Fruit fly (Drosophila melanogaster): ENCODE results near the gene CG18259.
A peak's percentile ranks its signal among the peaks of the same experiment; 100 is the strongest.

The CG18259 gene

DNA sequence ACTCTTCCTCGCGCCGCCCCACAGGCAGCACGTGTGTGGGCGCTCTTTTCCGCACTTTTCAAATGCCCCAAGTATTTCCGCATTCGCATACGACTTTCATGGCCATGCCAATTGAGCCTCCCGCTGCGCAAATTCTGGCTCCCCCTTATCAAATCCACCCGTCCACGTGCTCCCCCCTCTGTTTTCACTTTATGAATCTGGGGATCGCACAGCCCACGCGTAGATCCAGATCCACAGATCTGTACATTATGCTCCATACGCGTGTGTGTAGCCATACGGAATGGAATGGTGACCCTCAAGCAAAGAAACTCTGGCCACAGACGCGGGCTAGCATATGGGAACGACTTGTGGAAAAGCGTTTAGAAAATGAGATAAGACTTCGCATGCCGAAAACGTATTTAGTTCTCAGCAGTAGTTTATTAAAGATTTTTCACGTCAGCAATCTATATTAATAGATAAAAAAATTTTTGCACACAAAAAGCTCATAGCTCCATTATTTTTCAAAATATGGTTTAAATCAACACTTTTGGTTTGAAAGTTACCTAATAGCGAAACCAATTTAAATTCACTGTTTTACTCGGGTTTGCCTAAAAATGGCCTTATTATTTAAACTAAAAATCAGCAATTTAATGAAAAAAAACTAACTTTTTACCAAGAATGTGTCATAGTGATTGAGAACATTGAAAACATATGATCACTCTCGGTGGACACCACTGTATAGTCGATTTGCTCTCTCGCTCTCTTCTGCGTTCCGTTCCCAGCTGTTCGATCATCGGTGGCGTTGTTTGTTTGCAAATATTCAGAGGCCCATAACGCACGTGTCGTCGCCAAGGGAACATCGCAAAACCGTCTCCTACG is 6.3 kb upstream of the CG18259 start (continued):
- TF ChIP-seq az2 (GFP tag; optimal IDR thresholded peaks at IDR 0.05) (peak; percentile 44), CG4282 (GFP tag; optimal IDR thresholded peaks at IDR 0.05) (no peak), emc (GFP tag; optimal IDR thresholded peaks at IDR 0.05) (no peak), ap (GFP tag; IDR thresholded peaks at IDR 0.05) (no peak), Ets97D (GFP tag; optimal IDR thresholded peaks at IDR 0.05) (peak; percentile 21), vfl (GFP tag; optimal IDR thresholded peaks at IDR 0.05) (no peak), Meics (GFP tag; optimal IDR thresholded peaks at IDR 0.05) (peak; percentile 85), peb (GFP tag; IDR thresholded peaks at IDR 0.05) (no peak), CG10543 (GFP tag; optimal IDR thresholded peaks at IDR 0.05) (peak; percentile 60), Jarid2 (GFP tag; optimal IDR thresholded peaks at IDR 0.05) (peak; percentile 14), CG2116 (GFP tag; optimal IDR thresholded peaks at IDR 0.05) (peak; percentile 22), Gsc (GFP tag; IDR thresholded peaks at IDR 0.05) (no peak), scrt (GFP tag; optimal IDR thresholded peaks at IDR 0.05) (no peak), psq (GFP tag; optimal IDR thresholded peaks at IDR 0.05) (no peak), MTF-1 (GFP tag; optimal IDR thresholded peaks at IDR 0.05; ENCODE audit: borderline replicate concordance) (no peak), CG13123 (GFP tag; optimal IDR thresholded peaks at IDR 0.05) (no peak), sisA (GFP tag; IDR thresholded peaks at IDR 0.05) (0 out of 2 replicates have a peak, but pooled peaks have one; percentile 19), Usf (GFP tag; optimal IDR thresholded peaks at IDR 0.05) (peak; percentile 37), CG3726 (GFP tag; IDR thresholded peaks at IDR 0.05) (no peak), slp2 (GFP tag; optimal IDR thresholded peaks at IDR 0.05) (no peak), CG12104 (GFP tag; optimal IDR thresholded peaks at IDR 0.05) (peak; percentile 25), CG3847 (GFP tag; IDR thresholded peaks at IDR 0.05) (peak; percentile 27; the same call in 1 of the 2 replicates), ind (GFP tag; optimal IDR thresholded peaks at IDR 0.05) (peak; percentile 46), unc-4 (GFP tag; IDR thresholded peaks at IDR 0.05; ENCODE audit: partially characterized antibody) (no peak), Doc3 (GFP tag; IDR thresholded peaks at IDR 0.05; ENCODE audit: partially characterized antibody) (no peak), chif (GFP tag; optimal IDR thresholded peaks at IDR 0.05) (peak; percentile 37 to 41), gro (GFP tag; optimal IDR thresholded peaks at IDR 0.05) (peak; percentile 1), CG1602 (GFP tag; optimal IDR thresholded peaks at IDR 0.05) (peak; percentile 36), schlank (tag; optimal IDR thresholded peaks at IDR 0.05) (no peak), D19B (GFP tag; optimal IDR thresholded peaks at IDR 0.05) (peak; percentile 68), CG10462 (GFP tag; optimal IDR thresholded peaks at IDR 0.05) (no peak), Sry-β (GFP tag; optimal IDR thresholded peaks at IDR 0.05) (no peak), sens-2 (GFP tag; IDR thresholded peaks at IDR 0.05) (no peak), amos (GFP tag; IDR thresholded peaks at IDR 0.05; ENCODE audit: partially characterized antibody) (no peak), en (GFP tag; optimal IDR thresholded peaks at IDR 0.05) (no peak), Fer1 (GFP tag; optimal IDR thresholded peaks at IDR 0.05) (peak; percentile 59), CG12071 (GFP tag; optimal IDR thresholded peaks at IDR 0.05) (no peak), HmgD (GFP tag; optimal IDR thresholded peaks at IDR 0.05) (no peak), CG12744 (GFP tag; optimal IDR thresholded peaks at IDR 0.05) (peak; percentile 50), lov (optimal IDR thresholded peaks at IDR 0.05) (no peak), lov (GFP tag; IDR thresholded peaks at IDR 0.05) (no peak), sim (GFP tag; IDR thresholded peaks at IDR 0.05) (no peak), so (GFP tag; IDR thresholded peaks at IDR 0.05) (no peak), CG5953 (GFP tag; IDR thresholded peaks at IDR 0.05) (no peak), CG2199 (GFP tag; IDR thresholded peaks at IDR 0.05) (no peak), lilli (GFP tag; optimal IDR thresholded peaks at IDR 0.05) (peak; percentile 75), CG16779 (GFP tag; IDR thresholded peaks at IDR 0.05) (no peak), pita (GFP tag; optimal IDR thresholded peaks at IDR 0.05) (no peak), ac (GFP tag; optimal IDR thresholded peaks at IDR 0.05) (no peak), ab (GFP tag; optimal IDR thresholded peaks at IDR 0.05) (no peak), CG12299 (tag; optimal IDR thresholded peaks at IDR 0.05) (no peak)

Data from whole organism, embryonic.